Fruit fly (Drosophila melanogaster) whole organism, embryonic: ENCODE results near the gene CG3342.

ENCODE experiments used
- C15 ChIP-seq: fragments of 200-800 bp; sonication (Bioruptor generic); IDR thresholded peaks from 3 replicates; pipeline ENCODE4 v1.3.6; 2022; ENCODE audit warnings: missing biosample characterization, missing genetic modification characterization
- CG1024 ChIP-seq: fragments of 200-800 bp; sonication (Bioruptor generic); IDR thresholded peaks from 2 replicates; pipeline ENCODE4 v1.3.6; 2022; ENCODE audit warnings: missing biosample characterization, missing genetic modification characterization
- CG10274 ChIP-seq: fragments of 200-800 bp; sonication (Bioruptor generic); optimal IDR thresholded peaks from 3 replicates; lab custom pipeline; 2017; ENCODE audit warnings: missing biosample characterization, mild to moderate bottlenecking, missing genetic modification characterization
- CG10321 ChIP-seq: fragments of 200-800 bp; sonication (Bioruptor generic); IDR thresholded peaks from 2 replicates; pipeline ENCODE4 v1.3.6; 2022; ENCODE audit warnings: missing biosample characterization, missing genetic modification characterization
- CG13123 ChIP-seq: fragments of 200-800 bp; sonication (Bioruptor generic); optimal IDR thresholded peaks from 2 replicates; lab custom pipeline; 2016; ENCODE audit warnings: missing biosample characterization, missing genetic modification characterization
- CG14441 ChIP-seq: fragments of 200-800 bp; sonication (Bioruptor generic); IDR thresholded peaks from 2 replicates; pipeline ENCODE4 v1.3.6; 2022; ENCODE audit warnings: missing biosample characterization, missing genetic modification characterization
- CG15514 ChIP-seq: fragments of 200-800 bp; sonication (Bioruptor generic); optimal IDR thresholded peaks from 3 replicates; lab custom pipeline; 2017; ENCODE audit warnings: missing biosample characterization, missing genetic modification characterization, mild to moderate bottlenecking, moderate library complexity, missing genetic modification reagents
- CG17186 ChIP-seq: fragments of 200-800 bp; sonication (Bioruptor generic); optimal IDR thresholded peaks from 3 replicates; lab custom pipeline; 2017; ENCODE audit warnings: missing biosample characterization, missing genetic modification reagents, missing genetic modification characterization
- CG17359 ChIP-seq: fragments of 200-800 bp; sonication (Bioruptor generic); optimal IDR thresholded peaks from 3 replicates; lab custom pipeline; 2018; ENCODE audit warnings: missing biosample characterization, mild to moderate bottlenecking, missing genetic modification characterization, moderate library complexity
- CG1832 ChIP-seq: fragments of 200-800 bp; sonication (Bioruptor generic); optimal IDR thresholded peaks from 2 replicates; lab custom pipeline; 2017; ENCODE audit warnings: missing biosample characterization, mild to moderate bottlenecking, missing genetic modification characterization, inconsistent platforms
- CG3726 ChIP-seq: fragments of 200-800 bp; sonication (Bioruptor generic); IDR thresholded peaks from 3 replicates; pipeline ENCODE4, ENCODE4 v1.3.6; 2022; ENCODE audit warnings: missing biosample characterization, missing genetic modification characterization
- CG4282 ChIP-seq: fragments of 200-800 bp; sonication (Bioruptor generic); optimal IDR thresholded peaks from 2 replicates; lab custom pipeline; 2016; ENCODE audit warnings: missing biosample characterization, missing genetic modification characterization
- CG7357 ChIP-seq: fragments of 200-800 bp; sonication (Bioruptor generic); IDR thresholded peaks from 3 replicates; pipeline ENCODE4 v1.3.6; 2022; ENCODE audit warnings: missing biosample characterization, missing genetic modification characterization
- CG7786 ChIP-seq: fragments of 200-800 bp; sonication (Bioruptor generic); optimal IDR thresholded peaks from 2 replicates; lab custom pipeline; 2016; ENCODE audit warnings: missing biosample characterization, missing genetic modification characterization
- CG7987 ChIP-seq: fragments of 200-800 bp; sonication (Bioruptor generic); optimal IDR thresholded peaks from 2 replicates; lab custom pipeline; 2018; ENCODE audit warnings: missing biosample characterization, mild to moderate bottlenecking, missing genetic modification characterization, moderate library complexity
- CG8281 ChIP-seq: fragments of 200-800 bp; sonication (Bioruptor generic); optimal IDR thresholded peaks from 2 replicates; lab custom pipeline; 2018; ENCODE audit warnings: missing biosample characterization, mild to moderate bottlenecking, missing genetic modification characterization, moderate library complexity
- CG8290 ChIP-seq, 3 experiments: fragments of 200-800 bp; sonication (Bioruptor generic); optimal IDR thresholded peaks; 2 replicates each; lab custom pipeline; 2016 to 2019; ENCODE audit warnings: missing biosample characterization in 3 of 3, missing genetic modification characterization in 3 of 3, mild to moderate bottlenecking in 2 of 3, moderate library complexity in 1 of 3
- CG9609 ChIP-seq: fragments of 200-800 bp; sonication (Bioruptor generic); optimal IDR thresholded peaks from 3 replicates; lab custom pipeline; 2016; ENCODE audit warnings: missing biosample characterization, missing genetic modification characterization
- CG9727 ChIP-seq: fragments of 200-800 bp; sonication (Bioruptor generic); optimal IDR thresholded peaks from 3 replicates; lab custom pipeline; 2017; ENCODE audit warnings: missing biosample characterization, mild to moderate bottlenecking, missing genetic modification characterization
- CG9797 ChIP-seq: fragments of 200-800 bp; sonication (Bioruptor generic); optimal IDR thresholded peaks from 3 replicates; lab custom pipeline; 2018; ENCODE audit warnings: missing biosample characterization, mild to moderate bottlenecking, missing genetic modification characterization
- Camta ChIP-seq: fragments of 200-800 bp; sonication (Bioruptor generic); optimal IDR thresholded peaks from 2 replicates; lab custom pipeline; 2016; ENCODE audit warnings: missing biosample characterization, missing genetic modification characterization
- Dad ChIP-seq: fragments of 200-800 bp; sonication (Bioruptor generic); optimal IDR thresholded peaks from 3 replicates; lab custom pipeline; 2016; ENCODE audit warnings: missing biosample characterization, missing genetic modification characterization
- Dip2 ChIP-seq: fragments of 200-800 bp; sonication (Bioruptor generic); IDR thresholded peaks from 2 replicates; pipeline ENCODE4 v1.3.6; 2022; ENCODE audit warnings: missing biosample characterization, missing genetic modification characterization
- Dref ChIP-seq: fragments of 200-800 bp; sonication (Bioruptor generic); IDR thresholded peaks from 2 replicates; pipeline ENCODE4 v1.3.6; 2022; ENCODE audit warnings: missing biosample characterization, missing genetic modification characterization
- Eip74EF ChIP-seq, 2 experiments: fragments of 200-800 bp in 1 of 2; fragments of >200 bp in 1 of 2; sonication (Bioruptor generic) in 1 of 2; optimal IDR thresholded peaks; 2 replicates each; lab custom pipeline; 2017 to 2019; ENCODE audit warnings: missing biosample characterization in 2 of 2, missing genetic modification characterization in 2 of 2, mild to moderate bottlenecking in 1 of 2, moderate library complexity in 1 of 2
- HLH3B ChIP-seq: fragments of 200-800 bp; sonication (Bioruptor generic); IDR thresholded peaks from 2 replicates; pipeline ENCODE4 v1.3.6; 2022; ENCODE audit warnings: missing biosample characterization, missing genetic modification characterization
- Hr51 ChIP-seq, 2 experiments: fragments of 200-800 bp; sonication (Bioruptor generic); optimal IDR thresholded peaks; 2 replicates in 1 of 2; 3 replicates in 1 of 2; lab custom pipeline; 2016 to 2018; ENCODE audit warnings: missing biosample characterization in 2 of 2, missing genetic modification characterization in 2 of 2, mild to moderate bottlenecking in 1 of 2, moderate library complexity in 1 of 2
- MESR4 ChIP-seq: fragments of 200-800 bp; sonication (Bioruptor generic); optimal IDR thresholded peaks from 2 replicates; lab custom pipeline; 2018; ENCODE audit warnings: missing biosample characterization, mild to moderate bottlenecking, missing genetic modification characterization, moderate library complexity
- Six4 ChIP-seq: fragments of 200-800 bp; sonication (Bioruptor generic); optimal IDR thresholded peaks from 2 replicates; lab custom pipeline; 2016; ENCODE audit warnings: missing biosample characterization, missing genetic modification characterization
- Sry-β ChIP-seq: fragments of 200-800 bp; sonication (Bioruptor generic); optimal IDR thresholded peaks from 2 replicates; lab custom pipeline; 2018; ENCODE audit warnings: missing biosample characterization, mild to moderate bottlenecking, missing genetic modification characterization, moderate library complexity
- Sry-δ ChIP-seq: fragments of 200-800 bp; sonication (Bioruptor generic); optimal IDR thresholded peaks from 2 replicates; lab custom pipeline; 2016; ENCODE audit warnings: missing biosample characterization, missing genetic modification characterization
- ac ChIP-seq: fragments of 200-800 bp; sonication (Bioruptor generic); optimal IDR thresholded peaks from 3 replicates; lab custom pipeline; 2017; ENCODE audit warnings: missing biosample characterization, mild to moderate bottlenecking, missing genetic modification characterization
- chn ChIP-seq: fragments of 200-800 bp; sonication (Bioruptor generic); optimal IDR thresholded peaks from 2 replicates; lab custom pipeline; 2016; ENCODE audit warnings: missing biosample characterization, missing genetic modification characterization
- ci ChIP-seq: fragments of 200-800 bp; sonication (Bioruptor generic); IDR thresholded peaks from 3 replicates; pipeline ENCODE4 v1.3.6; 2022; ENCODE audit warnings: missing biosample characterization, missing genetic modification characterization
- croc ChIP-seq: fragments of 200-800 bp; sonication (Bioruptor generic); conservative IDR thresholded peaks from 3 replicates; pipeline ENCODE4 v1.3.6; 2022; ENCODE audit warnings: missing biosample characterization, missing genetic modification characterization
- cwo ChIP-seq: fragments of 200-800 bp; sonication (Bioruptor generic); optimal IDR thresholded peaks from 3 replicates; lab custom pipeline; 2017; ENCODE audit warnings: missing biosample characterization, missing genetic modification characterization, mild to moderate bottlenecking, moderate library complexity, missing genetic modification reagents
- dan ChIP-seq: fragments of 200-800 bp; sonication (Bioruptor generic); IDR thresholded peaks from 2 replicates; pipeline ENCODE4 v1.3.6; 2022; ENCODE audit warnings: missing biosample characterization, missing genetic modification characterization
- en ChIP-seq: fragments of 200-800 bp; sonication (Bioruptor generic); optimal IDR thresholded peaks from 2 replicates; lab custom pipeline; 2016; ENCODE audit warnings: missing biosample characterization, missing genetic modification characterization
- hbn ChIP-seq: fragments of 200-800 bp; sonication (Bioruptor generic); IDR thresholded peaks from 2 replicates; pipeline ENCODE4 v1.3.6; 2022; ENCODE audit warnings: missing biosample characterization, missing genetic modification characterization; ENCODE audit not compliant: partially characterized antibody
- kni ChIP-seq: fragments of 200-800 bp; sonication (Bioruptor generic); optimal IDR thresholded peaks from 3 replicates; lab custom pipeline; 2017; ENCODE audit warnings: mild to moderate bottlenecking, missing biosample characterization, missing genetic modification reagents, missing genetic modification characterization
- nmo ChIP-seq: fragments of 200-800 bp; sonication (Bioruptor generic); optimal IDR thresholded peaks from 2 replicates; lab custom pipeline; 2018; ENCODE audit warnings: missing biosample characterization, mild to moderate bottlenecking, missing genetic modification characterization, moderate library complexity
- oc ChIP-seq: fragments of 200-800 bp; sonication (Bioruptor generic); optimal IDR thresholded peaks from 2 replicates; lab custom pipeline; 2018; ENCODE audit warnings: missing biosample characterization, mild to moderate bottlenecking, missing genetic modification characterization, moderate library complexity
- p53 ChIP-seq: fragments of 200-800 bp; sonication (Bioruptor generic); optimal IDR thresholded peaks from 2 replicates; lab custom pipeline; 2016; ENCODE audit warnings: missing biosample characterization, missing genetic modification characterization
- repo ChIP-seq: fragments of 200-800 bp; sonication (Bioruptor generic); optimal IDR thresholded peaks from 2 replicates; lab custom pipeline; 2016; ENCODE audit warnings: missing biosample characterization, missing genetic modification characterization
- scrt ChIP-seq: fragments of 200-800 bp; sonication (Bioruptor generic); optimal IDR thresholded peaks from 2 replicates; lab custom pipeline; 2018; ENCODE audit warnings: missing biosample characterization, mild to moderate bottlenecking, missing genetic modification characterization, moderate library complexity
- sens ChIP-seq: fragments of 200-800 bp; sonication (Bioruptor generic); peaks from one replicate; lab custom pipeline; 2016; ENCODE audit warnings: missing biosample characterization, missing genetic modification characterization
- sug ChIP-seq: fragments of 200-800 bp; optimal IDR thresholded peaks from 2 replicates; lab custom pipeline; 2019; ENCODE audit warnings: missing biosample characterization, mild to moderate bottlenecking, missing genetic modification characterization, moderate library complexity
- toy ChIP-seq: fragments of 200-800 bp; sonication (Bioruptor generic); IDR thresholded peaks from 2 replicates; pipeline ENCODE4 v1.3.6; 2022; ENCODE audit warnings: missing biosample characterization, missing genetic modification characterization
- zfh2 ChIP-seq: fragments of 200-800 bp; sonication (Bioruptor generic); optimal IDR thresholded peaks from 2 replicates; lab custom pipeline; 2016; ENCODE audit warnings: missing biosample characterization, missing genetic modification characterization

Gene CG3342

DNA sequence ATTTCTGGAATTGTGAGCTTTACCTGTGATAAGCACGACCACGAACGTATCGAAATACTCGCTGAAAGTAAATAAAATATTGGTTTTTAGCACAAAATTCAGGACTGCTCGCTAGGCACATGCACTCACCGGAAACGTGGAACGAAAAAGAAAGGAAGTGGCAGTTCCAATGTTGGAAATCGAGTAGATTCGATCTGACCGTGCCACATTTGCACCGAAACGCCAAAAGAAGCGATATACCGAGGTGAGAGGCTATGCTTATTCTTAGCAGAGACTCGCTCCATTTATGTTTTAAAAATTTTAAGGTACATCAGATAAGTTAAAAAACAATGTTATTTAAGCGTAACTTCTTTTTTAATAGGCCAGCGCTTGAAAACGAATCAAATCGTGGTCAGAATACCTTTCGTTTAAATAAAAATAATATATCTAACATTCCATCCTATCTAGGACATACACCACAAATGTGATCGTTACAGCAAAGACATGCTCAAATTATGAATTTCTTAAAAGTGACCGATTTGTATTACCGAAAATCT, 5.5 kb upstream of the CG3342 start, which contains the start of gene RpL7A (continued):
- peak; percentile 14 for TF ChIP-seq chn (GFP tag; lab: Kevin White, UChicago)
- TF ChIP-seq zfh2 (GFP tag; lab: Kevin White, UChicago), result peak; percentile 17
- TF ChIP-seq ci, result peak; percentile 94
- TF ChIP-seq Eip74EF (GFP tag; optimal IDR thresholded peaks at IDR 0.05; lab: Kevin White, UChicago), result peak in 1 of 2 experiments; percentile 58
- no peak for TF ChIP-seq CG1832 (GFP tag; lab: Kevin White, UChicago)
- peak; percentile 34; the same call in 1 of the 2 replicates for TF ChIP-seq CG10321
- peak; percentile 15 for TF ChIP-seq CG17186 (GFP tag; lab: Kevin White, UChicago)
- no peak for TF ChIP-seq Sry-β (GFP tag; lab: Kevin White, UChicago)
- peak; percentile 52 for TF ChIP-seq CG10274 (GFP tag; lab: Kevin White, UChicago)
- TF ChIP-seq HLH3B (GFP tag; lab: Robert Waterston, UW), result peak; percentile 53; the same call in 1 of the 2 replicates
- peak; percentile 35; the same call in 1 of the 2 replicates for TF ChIP-seq Dref (GFP tag; lab: Robert Waterston, UW)
- TF ChIP-seq croc (GFP tag; lab: Robert Waterston, UW), result no peak; the same call in 2 of the 3 replicates
- peak; percentile 19 for TF ChIP-seq Six4 (GFP tag; lab: Kevin White, UChicago)
- peak; percentile 16 for TF ChIP-seq cwo (GFP tag; lab: Kevin White, UChicago)
- TF ChIP-seq CG13123 (GFP tag; lab: Kevin White, UChicago), result no peak
- TF ChIP-seq oc (tag; lab: Kevin White, UChicago), result no peak
- peak; percentile 32 for TF ChIP-seq CG4282
- peak; percentile 10 for TF ChIP-seq sug (tag; lab: Kevin White, UChicago)
- peak; percentile 89 for TF ChIP-seq CG7987 (GFP tag; lab: Kevin White, UChicago)
- peak; percentile 40; the same call in 1 of the 2 replicates for TF ChIP-seq CG14441 (GFP tag; lab: Robert Waterston, UW)
- peak; percentile 20 for TF ChIP-seq en
- TF ChIP-seq Camta (GFP tag; lab: Kevin White, UChicago), result peak; percentile 41
- peak; percentile 90 for TF ChIP-seq MESR4 (GFP tag; lab: Kevin White, UChicago)
- TF ChIP-seq CG8290 (GFP tag; optimal IDR thresholded peaks at IDR 0.05; lab: Kevin White, UChicago), result no peak
- peak; percentile 43 to 86 for TF ChIP-seq CG8290 (tag; optimal IDR thresholded peaks at IDR 0.05; lab: Kevin White, UChicago)
- peak; percentile 79 for TF ChIP-seq sens
- peak; percentile 33 for TF ChIP-seq Sry-δ
- peak; percentile 70 for TF ChIP-seq ac
- TF ChIP-seq CG17359 (tag; lab: Kevin White, UChicago), result peak; percentile 58
- TF ChIP-seq p53, result peak; percentile 36
- peak; percentile 82 for TF ChIP-seq CG15514 (GFP tag; lab: Kevin White, UChicago)
- TF ChIP-seq Dad (GFP tag; lab: Kevin White, UChicago), result peak; percentile 57
- TF ChIP-seq toy (GFP tag; lab: Robert Waterston, UW), result no peak
- TF ChIP-seq CG9727 (GFP tag; lab: Kevin White, UChicago), result peak; percentile 75
- no peak for TF ChIP-seq Dip2
- TF ChIP-seq C15 (GFP tag; lab: Robert Waterston, UW), result no peak
- TF ChIP-seq CG8281 (tag; lab: Kevin White, UChicago), result peak; percentile 13
- peak; percentile 48; the same call in 1 of the 2 replicates for TF ChIP-seq CG1024 (GFP tag; lab: Robert Waterston, UW)
- TF ChIP-seq scrt, result peak; percentile 66
- TF ChIP-seq nmo, result peak; percentile 46
- TF ChIP-seq dan (GFP tag; lab: Robert Waterston, UW), result no peak
- peak; percentile 24 for TF ChIP-seq kni (GFP tag; lab: Kevin White, UChicago)
- peak; percentile 51 for TF ChIP-seq repo
- TF ChIP-seq Hr51 (GFP tag; optimal IDR thresholded peaks at IDR 0.05; lab: Kevin White, UChicago), result peak; percentile 31 to 38
- TF ChIP-seq CG3726 (GFP tag; lab: Robert Waterston, UW), result no peak
- 0 out of 3 replicates have a peak, but pooled peaks have one; percentile 10 for TF ChIP-seq CG7357 (GFP tag; lab: Robert Waterston, UW)
- no peak for TF ChIP-seq CG7786 (GFP tag; lab: Kevin White, UChicago)
- TF ChIP-seq hbn (GFP tag; lab: Robert Waterston, UW), result no peak
- peak; percentile 42 for TF ChIP-seq CG9609 (GFP tag; lab: Kevin White, UChicago)
- TF ChIP-seq CG9797 (GFP tag; lab: Kevin White, UChicago), result peak; percentile 75
